Worm (Caenorhabditis elegans) whole organism, L1 larva: Measurements from ENCODE around the gene str-66.

Source experiments
- ama-1 ChIP-seq: fragments of 150-350 bp; optimal IDR thresholded peaks from 2 replicates; lab custom pipeline; 2014
- blmp-1 ChIP-seq: fragments of 150-350 bp; optimal IDR thresholded peaks from 2 replicates; lab custom pipeline; 2014; ENCODE audit warnings: missing biosample characterization, missing genetic modification characterization
- ets-5 ChIP-seq: fragments of 200-800 bp; sonication (Bioruptor generic); IDR thresholded peaks from 2 replicates; pipeline ENCODE4 v1.3.6; 2022; ENCODE audit warnings: missing genetic modification characterization, missing compliant biosample characterization
- fkh-10 ChIP-seq: sonication (generic microtip); optimal IDR thresholded peaks from 2 replicates; lab custom pipeline; 2017; ENCODE audit warnings: missing biosample characterization, missing genetic modification reagents, missing genetic modification characterization
- fos-1 ChIP-seq: fragments of 150-350 bp; optimal IDR thresholded peaks from 2 replicates; lab custom pipeline; 2014; ENCODE audit warnings: missing biosample characterization, missing genetic modification characterization
- lsy-2 ChIP-seq, 2 experiments: fragments of 150-350 bp; optimal IDR thresholded peaks; 2 replicates each; lab custom pipeline; 2014; ENCODE audit warnings: missing biosample characterization in 2 of 2, missing genetic modification characterization in 2 of 2
- nhr-19 ChIP-seq: fragments of 200-800 bp; sonication (Bioruptor generic); conservative IDR thresholded peaks from 2 replicates; pipeline ENCODE4 v1.3.6; 2022; ENCODE audit warnings: missing genetic modification characterization, missing compliant biosample characterization
- nhr-77 ChIP-seq: fragments of 150-350 bp; optimal IDR thresholded peaks from 2 replicates; lab custom pipeline; 2014; ENCODE audit warnings: missing biosample characterization, missing genetic modification characterization
- nhr-90 ChIP-seq: sonication (generic microtip); optimal IDR thresholded peaks from 2 replicates; lab custom pipeline; 2016; ENCODE audit warnings: mild to moderate bottlenecking, missing genetic modification characterization, missing compliant biosample characterization; ENCODE audit not compliant: poor library complexity
- snpc-4 ChIP-seq: fragments of 150-350 bp; optimal IDR thresholded peaks from 2 replicates; lab custom pipeline; 2014; ENCODE audit warnings: missing biosample characterization, missing genetic modification characterization
- sox-4 ChIP-seq: sonication (generic microtip); optimal IDR thresholded peaks from 2 replicates; lab custom pipeline; 2016; ENCODE audit warnings: missing genetic modification characterization, missing compliant biosample characterization
- xbp-1 ChIP-seq: sonication (generic microtip); optimal IDR thresholded peaks from 2 replicates; lab custom pipeline; 2016; ENCODE audit warnings: missing genetic modification characterization, missing compliant biosample characterization
- ztf-11 ChIP-seq, 2 experiments: sonication (generic microtip); optimal IDR thresholded peaks; 2 replicates each; lab custom pipeline; 2016 to 2017; ENCODE audit warnings: missing genetic modification characterization in 2 of 2, missing biosample characterization in 1 of 2, missing compliant biosample characterization in 1 of 2

- TF ChIP-seq nhr-90 (no peak), snpc-4 (tag; lab: Kevin White, UChicago) (no peak), ztf-11 (tag; optimal IDR thresholded peaks at IDR 0.05; lab: Kevin White, UChicago) (no peak), nhr-19 (GFP tag; lab: Robert Waterston, UW) (no peak), blmp-1 (tag; lab: Kevin White, UChicago) (no peak), nhr-77 (no peak), ets-5 (GFP tag; lab: Robert Waterston, UW) (no peak), lsy-2 (tag; optimal IDR thresholded peaks at IDR 0.05; lab: Kevin White, UChicago) (no peak), xbp-1 (tag; lab: Kevin White, UChicago) (no peak), ama-1 (lab: Kevin White, UChicago) (no peak), fkh-10 (GFP tag; lab: Kevin White, UChicago) (no peak), sox-4 (tag; lab: Kevin White, UChicago) (no peak), fos-1 (tag; lab: Kevin White, UChicago) (no peak)
These were observed 34.5 kb upstream of the str-66 start, which contains the start of the genes irld-3 and F02C9.1 for ce11 chrV:3138488-3138887.
